Fruit fly (Drosophila melanogaster) whole organism, embryonic: ENCODE results near the gene CG31627.

Experiments used
- Ada2b ChIP-seq: fragments of 200-800 bp; sonication (Bioruptor generic); IDR thresholded peaks from 2 replicates; pipeline ENCODE4 v1.3.6; 2022; ENCODE audit warnings: missing biosample characterization, missing genetic modification characterization
- CG11723 ChIP-seq: fragments of 200-800 bp; sonication (Bioruptor generic); optimal IDR thresholded peaks from 2 replicates; lab custom pipeline; 2017; ENCODE audit warnings: missing biosample characterization, mild to moderate bottlenecking, missing genetic modification characterization
- CG17359 ChIP-seq: fragments of 200-800 bp; sonication (Bioruptor generic); optimal IDR thresholded peaks from 3 replicates; lab custom pipeline; 2018; ENCODE audit warnings: missing biosample characterization, mild to moderate bottlenecking, missing genetic modification characterization, moderate library complexity
- CG2120 ChIP-seq: fragments of 200-800 bp; sonication (Bioruptor generic); optimal IDR thresholded peaks from 3 replicates; lab custom pipeline; 2016; ENCODE audit warnings: missing biosample characterization, missing genetic modification characterization
- CG4854 ChIP-seq: fragments of 200-800 bp; sonication (Bioruptor generic); optimal IDR thresholded peaks from 2 replicates; lab custom pipeline; 2016; ENCODE audit warnings: missing biosample characterization, missing genetic modification characterization, inconsistent platforms
- CG5180 ChIP-seq: fragments of 200-800 bp; sonication (Bioruptor generic); optimal IDR thresholded peaks from 3 replicates; lab custom pipeline; 2017; ENCODE audit warnings: missing biosample characterization, missing genetic modification characterization, mild to moderate bottlenecking, moderate library complexity, missing genetic modification reagents
- CG7987 ChIP-seq: fragments of 200-800 bp; sonication (Bioruptor generic); optimal IDR thresholded peaks from 2 replicates; lab custom pipeline; 2018; ENCODE audit warnings: missing biosample characterization, mild to moderate bottlenecking, missing genetic modification characterization, moderate library complexity
- CG8281 ChIP-seq: fragments of 200-800 bp; sonication (Bioruptor generic); optimal IDR thresholded peaks from 2 replicates; lab custom pipeline; 2018; ENCODE audit warnings: missing biosample characterization, mild to moderate bottlenecking, missing genetic modification characterization, moderate library complexity
- NFAT ChIP-seq: fragments of 200-800 bp; sonication (Bioruptor generic); IDR thresholded peaks from 2 replicates; pipeline ENCODE4 v1.3.6; 2022; ENCODE audit warnings: missing biosample characterization, missing genetic modification characterization
- Rfx ChIP-seq: fragments of 200-800 bp; sonication (Bioruptor generic); IDR thresholded peaks from 2 replicates; pipeline ENCODE4 v1.3.6; 2022; ENCODE audit warnings: missing biosample characterization, missing genetic modification characterization
- Sry-δ ChIP-seq: fragments of 200-800 bp; sonication (Bioruptor generic); optimal IDR thresholded peaks from 2 replicates; lab custom pipeline; 2016; ENCODE audit warnings: missing biosample characterization, missing genetic modification characterization
- Trl ChIP-seq, 3 experiments: fragments of >200 bp in 2 of 3; fragments of 200-800 bp in 1 of 3; sonication (Bioruptor generic) in 1 of 3; optimal IDR thresholded peaks; 2 replicates in 1 of 3; 3 replicates in 2 of 3; lab custom pipeline; 2016 to 2017; ENCODE audit warnings: missing biosample characterization in 1 of 3, missing genetic modification characterization in 1 of 3
- ac ChIP-seq: fragments of 200-800 bp; sonication (Bioruptor generic); optimal IDR thresholded peaks from 3 replicates; lab custom pipeline; 2017; ENCODE audit warnings: missing biosample characterization, mild to moderate bottlenecking, missing genetic modification characterization
- ato ChIP-seq: fragments of 200-800 bp; sonication (Bioruptor generic); IDR thresholded peaks from 2 replicates; pipeline ENCODE4 v1.3.6; 2022; ENCODE audit warnings: missing biosample characterization, missing genetic modification characterization; ENCODE audit not compliant: partially characterized antibody
- cg ChIP-seq: fragments of 200-800 bp; sonication (Bioruptor generic); optimal IDR thresholded peaks from 3 replicates; lab custom pipeline; 2019; ENCODE audit warnings: missing biosample characterization, mild to moderate bottlenecking, missing genetic modification characterization, moderate library complexity
- chinmo ChIP-seq: fragments of 200-800 bp; sonication (Bioruptor generic); IDR thresholded peaks from 4 replicates; pipeline ENCODE4 v1.3.6; 2022; ENCODE audit warnings: missing biosample characterization, missing genetic modification characterization; ENCODE audit not compliant: partially characterized antibody
- crol ChIP-seq: fragments of 200-800 bp; sonication (Bioruptor generic); IDR thresholded peaks from 2 replicates; pipeline ENCODE4 v1.3.6; 2022; ENCODE audit warnings: missing biosample characterization, missing genetic modification characterization
- esg ChIP-seq: fragments of 200-800 bp; sonication (Bioruptor generic); conservative IDR thresholded peaks from 2 replicates; pipeline ENCODE4 v1.3.6; 2022; ENCODE audit warnings: missing biosample characterization, missing genetic modification characterization
- grn ChIP-seq: fragments of 200-800 bp; sonication (Bioruptor generic); optimal IDR thresholded peaks from 3 replicates; lab custom pipeline; 2017; ENCODE audit warnings: missing biosample characterization, missing genetic modification characterization
- h ChIP-seq: fragments of >200 bp; optimal IDR thresholded peaks from 2 replicates; lab custom pipeline; 2017
- hbn ChIP-seq: fragments of 200-800 bp; sonication (Bioruptor generic); IDR thresholded peaks from 2 replicates; pipeline ENCODE4 v1.3.6; 2022; ENCODE audit warnings: missing biosample characterization, missing genetic modification characterization; ENCODE audit not compliant: partially characterized antibody
- ind ChIP-seq: fragments of 200-800 bp; sonication (Bioruptor generic); optimal IDR thresholded peaks from 3 replicates; lab custom pipeline; 2016; ENCODE audit warnings: missing biosample characterization, missing genetic modification characterization
- ken ChIP-seq: fragments of 200-800 bp; sonication (Bioruptor generic); IDR thresholded peaks from 3 replicates; pipeline ENCODE4 v1.3.6; 2022; ENCODE audit warnings: missing biosample characterization, missing genetic modification characterization
- nmo ChIP-seq: fragments of 200-800 bp; sonication (Bioruptor generic); optimal IDR thresholded peaks from 2 replicates; lab custom pipeline; 2018; ENCODE audit warnings: missing biosample characterization, mild to moderate bottlenecking, missing genetic modification characterization, moderate library complexity
- odd ChIP-seq: fragments of 200-800 bp; sonication (Bioruptor generic); optimal IDR thresholded peaks from 2 replicates; lab custom pipeline; 2017; ENCODE audit warnings: missing biosample characterization, mild to moderate bottlenecking, missing genetic modification characterization
- tna ChIP-seq: fragments of 200-800 bp; sonication (Bioruptor generic); IDR thresholded peaks from 2 replicates; pipeline ENCODE4 v1.3.6; 2022; ENCODE audit warnings: missing biosample characterization, missing genetic modification characterization; ENCODE audit not compliant: partially characterized antibody
- trh ChIP-seq: fragments of 200-800 bp; sonication (Bioruptor generic); optimal IDR thresholded peaks from 2 replicates; lab custom pipeline; 2016; ENCODE audit warnings: missing biosample characterization, missing genetic modification characterization
- unc-4 ChIP-seq: fragments of 200-800 bp; sonication (Bioruptor generic); IDR thresholded peaks from 2 replicates; pipeline ENCODE4 v1.3.6; 2022; ENCODE audit warnings: missing biosample characterization, missing genetic modification characterization; ENCODE audit not compliant: partially characterized antibody

Gene CG31627

dm6 chr2L:21221778-21222177 lies 48.8 kb downstream of the CG31627 start (continued):
- no peak for TF ChIP-seq CG5180
- TF ChIP-seq unc-4 (GFP tag; lab: Robert Waterston, UW) = peak; percentile 27; the same call in 1 of the 2 replicates
- TF ChIP-seq chinmo (GFP tag; lab: Robert Waterston, UW) = peak; percentile 60; the same call in 2 of the 4 replicates
- TF ChIP-seq hbn = peak; percentile 43; the same call in 1 of the 2 replicates
- no peak for TF ChIP-seq odd (GFP tag; lab: Kevin White, UChicago)
- peak; percentile 87 to 94 for TF ChIP-seq Trl (optimal IDR thresholded peaks at IDR 0.05; lab: Kevin White, UChicago)
- no peak for TF ChIP-seq Trl (GFP tag; optimal IDR thresholded peaks at IDR 0.05; lab: Kevin White, UChicago)
- TF ChIP-seq h = no peak
- no peak for TF ChIP-seq CG2120 (GFP tag; lab: Kevin White, UChicago)
- TF ChIP-seq Ada2b = no peak
- no peak for TF ChIP-seq ind (GFP tag; lab: Kevin White, UChicago)
- TF ChIP-seq esg (GFP tag; lab: Robert Waterston, UW) = no peak
- TF ChIP-seq crol (GFP tag; lab: Robert Waterston, UW) = 0 out of 2 replicates have a peak, but pooled peaks have one; percentile 19
- no peak for TF ChIP-seq trh
- no peak for TF ChIP-seq CG7987 (GFP tag; lab: Kevin White, UChicago)
- no peak for TF ChIP-seq grn (GFP tag; lab: Kevin White, UChicago)
- TF ChIP-seq Sry-δ = no peak
- TF ChIP-seq ac (GFP tag; lab: Kevin White, UChicago) = no peak
- no peak for TF ChIP-seq CG17359
- TF ChIP-seq ken (GFP tag; lab: Robert Waterston, UW) = no peak
- TF ChIP-seq cg (GFP tag; lab: Kevin White, UChicago) = peak; percentile 44
- no peak for TF ChIP-seq nmo (GFP tag; lab: Kevin White, UChicago)
- no peak for TF ChIP-seq CG11723 (GFP tag; lab: Kevin White, UChicago)
- no peak for TF ChIP-seq tna
- no peak for TF ChIP-seq CG8281 (tag; lab: Kevin White, UChicago)
- no peak for TF ChIP-seq ato (GFP tag; lab: Robert Waterston, UW)
- no peak for TF ChIP-seq Rfx (GFP tag; lab: Robert Waterston, UW)
- TF ChIP-seq CG4854 (GFP tag; lab: Kevin White, UChicago) = no peak
- no peak for TF ChIP-seq NFAT (GFP tag; lab: Robert Waterston, UW)
